Worm (Caenorhabditis elegans) whole organism, L1 larva: ENCODE measurements around the gene M04G7.1.

ENCODE experiments used
- C04F5.9 ChIP-seq: sonication (generic microtip); optimal IDR thresholded peaks from 2 replicates; lab custom pipeline; 2016; ENCODE audit warnings: missing genetic modification characterization, missing compliant biosample characterization
- F16B12.6 ChIP-seq: fragments of 150-350 bp; optimal IDR thresholded peaks from 2 replicates; lab custom pipeline; 2014; ENCODE audit warnings: missing biosample characterization, missing genetic modification characterization
- Y116A8C.19 ChIP-seq: sonication (generic microtip); optimal IDR thresholded peaks from 2 replicates; lab custom pipeline; 2016; ENCODE audit warnings: missing compliant biosample characterization, missing genetic modification characterization, borderline replicate concordance
- aha-1 ChIP-seq: fragments of 150-350 bp; optimal IDR thresholded peaks from 2 replicates; lab custom pipeline; 2014; ENCODE audit warnings: missing biosample characterization, missing genetic modification characterization
- ama-1 ChIP-seq: fragments of 150-350 bp; optimal IDR thresholded peaks from 2 replicates; lab custom pipeline; 2014
- blmp-1 ChIP-seq: fragments of 150-350 bp; optimal IDR thresholded peaks from 2 replicates; lab custom pipeline; 2014; ENCODE audit warnings: missing biosample characterization, missing genetic modification characterization
- ceh-90 ChIP-seq: sonication (generic microtip); optimal IDR thresholded peaks from 2 replicates; lab custom pipeline; 2016; ENCODE audit warnings: missing genetic modification characterization, missing compliant biosample characterization
- ces-1 ChIP-seq: fragments of 150-350 bp; optimal IDR thresholded peaks from 2 replicates; lab custom pipeline; 2014; ENCODE audit warnings: missing biosample characterization, missing genetic modification reagents, missing genetic modification characterization
- dpl-1 ChIP-seq, 3 experiments: fragments of 150-350 bp in 2 of 3; sonication (generic microtip) in 1 of 3; optimal IDR thresholded peaks; 2 replicates each; lab custom pipeline; 2014 to 2017; ENCODE audit warnings: missing biosample characterization in 3 of 3, missing genetic modification characterization in 3 of 3, missing genetic modification reagents in 3 of 3
- dsc-1 ChIP-seq: sonication (generic microtip); optimal IDR thresholded peaks from 2 replicates; lab custom pipeline; 2016; ENCODE audit warnings: mild to moderate bottlenecking, missing genetic modification characterization, missing compliant biosample characterization
- egl-13 ChIP-seq: sonication (generic microtip); optimal IDR thresholded peaks from 2 replicates; lab custom pipeline; 2016; ENCODE audit warnings: missing genotype, missing genetic modification reagents, missing genetic modification characterization, missing compliant biosample characterization
- elt-2 ChIP-seq: sonication (generic microtip); optimal IDR thresholded peaks from 2 replicates; lab custom pipeline; 2016; ENCODE audit warnings: missing genetic modification characterization, mild to moderate bottlenecking, inconsistent platforms, missing compliant biosample characterization, missing genetic modification reagents
- elt-3 ChIP-seq, 6 experiments: fragments of 150-350 bp in 1 of 6; sonication (generic microtip); optimal IDR thresholded peaks; 2 replicates each; lab custom pipeline; 2017 to 2018; ENCODE audit warnings: missing biosample characterization in 6 of 6, missing genetic modification characterization in 6 of 6, inconsistent platforms in 1 of 6
- fkh-4 ChIP-seq: sonication (generic microtip); optimal IDR thresholded peaks from 2 replicates; lab custom pipeline; 2016; ENCODE audit warnings: missing compliant biosample characterization, missing genetic modification characterization, borderline replicate concordance
- fkh-8 ChIP-seq: sonication (generic microtip); optimal IDR thresholded peaks from 2 replicates; lab custom pipeline; 2016; ENCODE audit warnings: mild to moderate bottlenecking, missing genetic modification characterization, missing compliant biosample characterization
- fos-1 ChIP-seq: fragments of 150-350 bp; optimal IDR thresholded peaks from 2 replicates; lab custom pipeline; 2014; ENCODE audit warnings: missing biosample characterization, missing genetic modification characterization
- grh-1 ChIP-seq: fragments of 200-800 bp; sonication (Bioruptor generic); IDR thresholded peaks from 2 replicates; pipeline ENCODE4 v1.3.6; 2022; ENCODE audit warnings: missing genetic modification reagents, missing genetic modification characterization, missing compliant biosample characterization
- hlh-17 ChIP-seq: fragments of 200-800 bp; sonication (Bioruptor generic); optimal IDR thresholded peaks from 2 replicates; lab custom pipeline; 2018; ENCODE audit warnings: missing genetic modification characterization, mild to moderate bottlenecking, missing compliant biosample characterization, moderate library complexity, borderline replicate concordance
- hpl-2 ChIP-seq: fragments of 150-350 bp; optimal IDR thresholded peaks from 2 replicates; lab custom pipeline; 2014; ENCODE audit warnings: missing biosample characterization, missing genetic modification reagents, missing genetic modification characterization
- irx-1 ChIP-seq: sonication (generic microtip); optimal IDR thresholded peaks from 2 replicates; lab custom pipeline; 2016; ENCODE audit warnings: missing genetic modification characterization, missing compliant biosample characterization
- isw-1 ChIP-seq: fragments of 200-800 bp; sonication (Bioruptor generic); IDR thresholded peaks from 2 replicates; pipeline ENCODE4 v1.3.6; 2022; ENCODE audit warnings: missing genetic modification characterization, missing compliant biosample characterization
- jun-1 ChIP-seq: fragments of 150-350 bp; optimal IDR thresholded peaks from 2 replicates; lab custom pipeline; 2014; ENCODE audit warnings: missing biosample characterization, missing genetic modification reagents, missing genetic modification characterization
- lin-13 ChIP-seq: fragments of 150-350 bp; optimal IDR thresholded peaks from 2 replicates; lab custom pipeline; 2014; ENCODE audit warnings: missing biosample characterization, missing genetic modification reagents, missing genetic modification characterization
- lin-39 ChIP-seq: fragments of 150-350 bp; optimal IDR thresholded peaks from 2 replicates; lab custom pipeline; 2014; ENCODE audit warnings: missing biosample characterization, missing genetic modification reagents, missing genetic modification characterization
- lir-3 ChIP-seq: sonication (generic microtip); optimal IDR thresholded peaks from 2 replicates; lab custom pipeline; 2016; ENCODE audit warnings: mild to moderate bottlenecking, missing genetic modification characterization, moderate library complexity, missing compliant biosample characterization; ENCODE audit not compliant: poor library complexity
- lsy-2 ChIP-seq, 2 experiments: fragments of 150-350 bp; optimal IDR thresholded peaks; 2 replicates each; lab custom pipeline; 2014; ENCODE audit warnings: missing biosample characterization in 2 of 2, missing genetic modification characterization in 2 of 2
- nhr-12 ChIP-seq: sonication (generic microtip); optimal IDR thresholded peaks from 2 replicates; lab custom pipeline; 2017; ENCODE audit warnings: missing biosample characterization, missing genetic modification characterization
- nhr-19 ChIP-seq: fragments of 200-800 bp; sonication (Bioruptor generic); conservative IDR thresholded peaks from 2 replicates; pipeline ENCODE4 v1.3.6; 2022; ENCODE audit warnings: missing genetic modification characterization, missing compliant biosample characterization
- nhr-20 ChIP-seq: sonication (generic microtip); optimal IDR thresholded peaks from 2 replicates; lab custom pipeline; 2016; ENCODE audit warnings: mild to moderate bottlenecking, missing genetic modification characterization, missing compliant biosample characterization
- nhr-237 ChIP-seq: fragments of 150-350 bp; optimal IDR thresholded peaks from 2 replicates; lab custom pipeline; 2014; ENCODE audit warnings: missing biosample characterization, missing genetic modification characterization
- nhr-28 ChIP-seq: fragments of 150-350 bp; optimal IDR thresholded peaks from 2 replicates; lab custom pipeline; 2014; ENCODE audit warnings: missing biosample characterization, missing genetic modification characterization
- nhr-71 ChIP-seq: sonication (generic microtip); optimal IDR thresholded peaks from 2 replicates; lab custom pipeline; 2016; ENCODE audit warnings: mild to moderate bottlenecking, missing genetic modification characterization, moderate library complexity, missing compliant biosample characterization
- nhr-76 ChIP-seq: sonication (generic microtip); optimal IDR thresholded peaks from 2 replicates; lab custom pipeline; 2017; ENCODE audit warnings: missing biosample characterization, missing genetic modification characterization
- pag-3 ChIP-seq: sonication (generic microtip); optimal IDR thresholded peaks from 2 replicates; lab custom pipeline; 2017; ENCODE audit warnings: missing genetic modification characterization, mild to moderate bottlenecking, missing compliant biosample characterization, antibody characterized with exemption, borderline replicate concordance; ENCODE audit not compliant: insufficient read depth
- pqm-1 ChIP-seq: sonication (generic microtip); optimal IDR thresholded peaks from 3 replicates; lab custom pipeline; 2017; ENCODE audit warnings: missing biosample characterization, missing genetic modification characterization
- skn-1 ChIP-seq: fragments of 150-350 bp; optimal IDR thresholded peaks from 2 replicates; lab custom pipeline; 2014; ENCODE audit warnings: missing biosample characterization, missing genetic modification characterization
- snpc-4 ChIP-seq: fragments of 150-350 bp; optimal IDR thresholded peaks from 2 replicates; lab custom pipeline; 2014; ENCODE audit warnings: missing biosample characterization, missing genetic modification characterization
- sox-4 ChIP-seq: sonication (generic microtip); optimal IDR thresholded peaks from 2 replicates; lab custom pipeline; 2016; ENCODE audit warnings: missing genetic modification characterization, missing compliant biosample characterization
- sptf-1 ChIP-seq: fragments of 150-350 bp; optimal IDR thresholded peaks from 2 replicates; lab custom pipeline; 2014; ENCODE audit warnings: missing biosample characterization, missing genetic modification characterization
- sup-37 ChIP-seq: fragments of 200-800 bp; sonication (Bioruptor generic); optimal IDR thresholded peaks from 2 replicates; lab custom pipeline; 2018; ENCODE audit warnings: mild to moderate bottlenecking, missing genetic modification characterization, missing compliant biosample characterization
- tlp-1 ChIP-seq: fragments of 150-350 bp; optimal IDR thresholded peaks from 2 replicates; lab custom pipeline; 2014; ENCODE audit warnings: missing biosample characterization, missing genetic modification characterization
- unc-130 ChIP-seq: fragments of 150-350 bp; optimal IDR thresholded peaks from 2 replicates; lab custom pipeline; 2017; ENCODE audit warnings: missing biosample characterization, missing genetic modification characterization, inconsistent platforms
- unc-62 ChIP-seq: fragments of 150-350 bp; optimal IDR thresholded peaks from 2 replicates; lab custom pipeline; 2014; ENCODE audit warnings: missing biosample characterization, missing genetic modification reagents, missing genetic modification characterization
- vab-15 ChIP-seq: sonication (generic microtip); optimal IDR thresholded peaks from 2 replicates; lab custom pipeline; 2017; ENCODE audit warnings: missing genotype, mild to moderate bottlenecking, missing genetic modification characterization, missing compliant biosample characterization
- xbp-1 ChIP-seq: sonication (generic microtip); optimal IDR thresholded peaks from 2 replicates; lab custom pipeline; 2016; ENCODE audit warnings: missing genetic modification characterization, missing compliant biosample characterization

Gene M04G7.1

DNA sequence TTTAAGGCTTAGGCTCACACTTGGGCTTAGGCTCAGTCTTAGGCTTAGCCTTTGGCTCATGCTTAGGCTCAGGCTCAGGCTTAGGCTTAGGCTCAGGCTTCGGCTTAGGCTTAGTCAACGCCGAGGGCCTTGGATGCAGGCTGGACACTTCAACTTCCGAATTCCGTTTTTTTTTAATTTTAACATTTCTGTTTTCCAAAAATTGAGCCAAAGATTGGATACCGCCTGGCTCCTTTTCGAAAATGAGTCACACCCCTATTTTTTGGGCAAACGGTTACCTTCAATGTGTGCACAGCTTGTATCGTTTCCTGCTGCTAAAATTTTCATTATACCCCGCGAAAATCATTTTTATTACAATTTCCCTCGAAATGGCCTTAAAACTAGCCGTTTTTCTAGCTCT is at the start of gene M04G7.1:
TSS of gene M04G7.1 (plus strand) at position 301 of the 400 bp plus-strand sequence.
- TF ChIP-seq fkh-8 (tag; lab: Kevin White, UChicago) (no peak), fkh-4 (tag; lab: Kevin White, UChicago) (no peak), xbp-1 (tag; lab: Kevin White, UChicago) (no peak), Y116A8C.19 (tag; lab: Kevin White, UChicago) (no peak)
- TF ChIP-seq, all 84 proteins: peak for 0

DNA sequence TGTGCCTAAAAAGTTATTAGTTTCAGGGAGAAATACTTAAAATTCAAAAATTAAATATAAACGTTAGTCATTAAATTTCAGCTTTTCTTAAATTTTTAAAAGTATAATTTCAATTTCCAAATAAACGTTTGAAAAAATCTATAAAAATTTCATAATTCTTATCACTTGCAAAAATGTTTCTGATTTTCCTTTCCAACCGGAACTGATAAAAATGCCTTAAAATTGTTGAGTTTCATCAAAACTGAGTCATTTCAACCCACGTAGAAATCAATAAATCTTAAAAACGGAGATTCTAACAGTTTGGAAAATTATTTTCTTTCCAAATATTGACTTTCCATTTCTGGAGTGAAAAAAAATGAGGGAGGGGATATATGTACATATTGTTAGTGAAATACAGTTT is 46.7 kb upstream of the M04G7.1 start:
- TF ChIP-seq aha-1 (tag; lab: Kevin White, UChicago): no peak
- TF ChIP-seq sup-37 (GFP tag; lab: Kevin White, UChicago): no peak
- TF ChIP-seq ceh-90 (tag; lab: Kevin White, UChicago): no peak
- TF ChIP-seq blmp-1 (tag; lab: Kevin White, UChicago): no peak
- TF ChIP-seq nhr-237 (tag; lab: Kevin White, UChicago): no peak
- no peak for TF ChIP-seq pag-3 (tag; lab: Kevin White, UChicago)
- no peak for TF ChIP-seq nhr-12 (tag; lab: Kevin White, UChicago)
- TF ChIP-seq elt-2 (tag; lab: Kevin White, UChicago): peak; percentile 28
- peak; percentile 22 for TF ChIP-seq tlp-1 (tag; lab: Kevin White, UChicago)
- TF ChIP-seq lir-3 (tag; lab: Kevin White, UChicago): no peak
- TF ChIP-seq nhr-71 (tag; lab: Kevin White, UChicago): no peak

DNA sequence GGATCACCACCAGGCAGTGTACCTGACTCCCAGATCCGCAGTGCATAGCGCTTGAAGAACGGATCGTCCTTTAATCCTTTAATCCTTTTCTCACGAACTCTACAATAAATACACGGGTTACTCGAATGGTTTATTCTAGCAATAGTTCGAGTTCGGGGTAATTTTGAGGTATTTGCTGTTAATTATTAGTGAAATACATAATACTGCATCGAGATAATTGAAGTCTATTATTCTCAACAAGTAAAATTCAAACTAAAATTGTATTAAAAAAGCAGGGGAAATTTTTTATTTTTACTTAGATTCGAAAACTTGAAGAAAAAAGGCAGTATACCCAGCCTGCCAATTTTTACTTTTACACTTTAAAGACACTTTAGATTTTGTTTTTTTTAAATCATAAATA is 45.6 kb upstream of the M04G7.1 start, which contains the start of gene kgb-1:
TSS of gene kgb-1 (minus strand) at position 101 of the 400 bp plus-strand sequence.
- TF ChIP-seq tlp-1 (tag; lab: Kevin White, UChicago) (no peak), dpl-1 (GFP tag; optimal IDR thresholded peaks at IDR 0.05; lab: Kevin White, UChicago) (no peak)

DNA sequence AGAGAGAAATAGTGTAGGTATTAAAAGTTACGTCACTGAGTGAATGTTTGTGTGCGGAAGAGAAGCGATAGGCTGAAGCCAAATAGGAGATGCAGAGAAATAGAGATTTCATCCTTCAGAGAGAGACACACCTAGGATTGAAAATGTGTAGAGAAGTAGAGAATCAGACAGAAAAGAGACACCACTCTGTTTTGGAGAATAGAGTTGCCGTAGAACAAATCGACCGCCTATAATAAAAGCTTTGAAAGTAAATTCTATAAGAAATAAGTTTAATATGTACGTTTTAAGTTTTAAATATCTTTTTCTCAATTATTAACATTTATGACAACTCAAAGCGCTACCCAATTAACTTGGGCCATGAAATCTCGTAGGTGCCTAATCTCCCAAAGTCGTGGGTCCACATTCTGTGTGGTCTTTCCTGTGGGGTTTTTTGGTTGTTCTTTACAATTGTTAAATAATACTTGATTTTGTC is 45.1 kb upstream of the M04G7.1 start, which contains the start of gene T07A9.12:
TSS of gene T07A9.12 (plus strand) at position 448 of the 472 bp plus-strand sequence.
- peak; percentile 81 for TF ChIP-seq nhr-20
- TF ChIP-seq ama-1 (lab: Kevin White, UChicago): no peak
- peak; percentile 90 for TF ChIP-seq nhr-71 (tag; lab: Kevin White, UChicago)
- peak; percentile 83 for TF ChIP-seq fkh-8 (tag; lab: Kevin White, UChicago)
- TF ChIP-seq Y116A8C.19 (tag; lab: Kevin White, UChicago): peak; percentile 41
- TF ChIP-seq sox-4 (tag; lab: Kevin White, UChicago): peak; percentile 55
- peak; percentile 82 to 88 for TF ChIP-seq lsy-2 (tag; optimal IDR thresholded peaks at IDR 0.05; lab: Kevin White, UChicago)
- no peak for TF ChIP-seq lin-39 (tag; lab: Kevin White, UChicago)
- no peak for TF ChIP-seq nhr-76
- TF ChIP-seq fos-1 (tag; lab: Kevin White, UChicago): peak; percentile 77
- no peak for TF ChIP-seq aha-1 (tag; lab: Kevin White, UChicago)
- peak; percentile 0 for TF ChIP-seq pqm-1 (tag; lab: Kevin White, UChicago)
- no peak for TF ChIP-seq sptf-1 (tag; lab: Kevin White, UChicago)
- peak; percentile 69 for TF ChIP-seq lin-13 (GFP tag; lab: Kevin White, UChicago)
- peak; percentile 33 for TF ChIP-seq ceh-90 (tag; lab: Kevin White, UChicago)
- peak; percentile 44 for TF ChIP-seq skn-1
- peak; percentile 73 for TF ChIP-seq nhr-19 (GFP tag; lab: Robert Waterston, UW)
- no peak for TF ChIP-seq fkh-4 (tag; lab: Kevin White, UChicago)
- TF ChIP-seq unc-130 (tag; lab: Kevin White, UChicago): peak; percentile 77
- peak; percentile 25 for TF ChIP-seq F16B12.6
- peak; percentile 54 for TF ChIP-seq egl-13 (tag; lab: Kevin White, UChicago)
- TF ChIP-seq isw-1 (GFP tag; lab: Robert Waterston, UW): peak; percentile 47
- TF ChIP-seq ces-1: no peak
- TF ChIP-seq unc-62 (GFP tag; lab: Kevin White, UChicago): no peak
- no peak for TF ChIP-seq hpl-2 (GFP tag; lab: Kevin White, UChicago)
- peak; percentile 51 for TF ChIP-seq C04F5.9 (tag; lab: Kevin White, UChicago)
- no peak for TF ChIP-seq snpc-4 (tag; lab: Kevin White, UChicago)
- peak; percentile 83 for TF ChIP-seq vab-15 (tag; lab: Kevin White, UChicago)
- no peak for TF ChIP-seq nhr-28 (tag; lab: Kevin White, UChicago)
- peak; percentile 63 for TF ChIP-seq jun-1
- peak; percentile 66 for TF ChIP-seq elt-2 (tag; lab: Kevin White, UChicago)
- no peak for TF ChIP-seq sup-37 (GFP tag; lab: Kevin White, UChicago)
- TF ChIP-seq irx-1 (tag; lab: Kevin White, UChicago): peak; percentile 35
- TF ChIP-seq hlh-17 (GFP tag; lab: Kevin White, UChicago): no peak
- TF ChIP-seq dsc-1: peak; percentile 54
- no peak for TF ChIP-seq elt-3 (tag; optimal IDR thresholded peaks at IDR 0.05; lab: Kevin White, UChicago)
- no peak for TF ChIP-seq grh-1 (GFP tag; lab: Robert Waterston, UW)
